Fruit fly (Drosophila melanogaster): ENCODE data around the gene LanA.
A peak's percentile ranks its signal among the peaks of the same experiment; 100 is the strongest.

LanA gene

DNA sequence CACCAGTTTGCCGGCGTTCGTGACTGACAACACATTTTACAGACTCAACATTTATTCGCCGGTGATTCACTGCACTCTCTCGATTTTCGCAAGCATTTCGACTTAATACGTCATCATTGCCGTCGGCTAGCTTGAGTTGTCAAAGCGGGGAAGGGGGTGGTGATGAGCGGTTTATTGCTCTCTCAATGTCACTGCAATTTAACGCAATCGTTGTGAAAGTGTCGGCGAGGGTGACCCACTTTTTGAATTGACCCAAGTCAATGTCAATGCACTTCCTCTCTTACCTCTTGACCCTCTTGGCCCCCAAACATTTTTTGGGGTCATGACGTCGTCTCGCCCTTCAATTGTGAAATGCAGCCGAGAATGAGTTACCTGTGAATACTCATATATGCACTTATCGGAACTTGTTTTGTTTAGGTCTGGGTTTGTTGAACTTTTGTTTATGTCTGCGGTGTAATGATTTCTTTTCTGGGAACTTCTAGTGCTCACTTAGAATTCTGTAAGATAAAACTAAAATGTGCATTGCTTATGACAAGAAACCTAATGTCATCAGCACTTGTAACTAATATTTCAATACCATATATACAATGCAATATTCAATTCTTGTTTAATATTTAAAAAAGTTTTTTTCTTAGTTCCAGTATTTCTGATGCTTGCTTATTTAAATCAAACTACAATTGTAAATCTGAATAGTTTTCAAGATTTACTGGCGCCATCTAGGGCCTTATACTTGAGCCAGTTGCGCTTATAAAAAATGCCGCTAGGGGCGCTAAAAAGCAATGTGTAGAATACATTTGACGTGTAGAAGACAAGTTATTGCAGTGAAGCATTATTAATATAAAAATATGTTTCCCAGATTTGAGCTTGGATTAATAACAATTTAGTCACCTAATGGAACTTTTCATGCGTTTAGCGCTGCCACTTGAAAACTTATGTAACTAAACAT is 46.3 kb upstream of the LanA start (continued):
- 0 out of 2 replicates have a peak, but pooled peaks have one; percentile 27 for TF ChIP-seq CG8765 (GFP tag; IDR thresholded peaks at IDR 0.05)
- no peak for TF ChIP-seq Lpt (GFP tag; optimal IDR thresholded peaks at IDR 0.05)
- peak; percentile 53; the same call in 2 of the 3 replicates for TF ChIP-seq ken (GFP tag; IDR thresholded peaks at IDR 0.05)
- TF ChIP-seq Dref (GFP tag; IDR thresholded peaks at IDR 0.05): no peak
- peak; percentile 66; the same call in 1 of the 2 replicates for TF ChIP-seq CG42726 (GFP tag; IDR thresholded peaks at IDR 0.05; ENCODE audit: partially characterized antibody)
- no peak for TF ChIP-seq br (optimal IDR thresholded peaks at IDR 0.05)
- TF ChIP-seq nerfin-2 (GFP tag; IDR thresholded peaks at IDR 0.05; ENCODE audit: partially characterized antibody): no peak
- TF ChIP-seq Chrac-16 (GFP tag; optimal IDR thresholded peaks at IDR 0.05): peak; percentile 61
- no peak for TF ChIP-seq Optix (GFP tag; IDR thresholded peaks at IDR 0.05)
- no peak for TF ChIP-seq Atf6 (GFP tag; IDR thresholded peaks at IDR 0.05)
- peak; percentile 45 for TF ChIP-seq bab2 (GFP tag; optimal IDR thresholded peaks at IDR 0.05)
- no peak for TF ChIP-seq CG1529 (GFP tag; optimal IDR thresholded peaks at IDR 0.05)
- TF ChIP-seq CG5953 (GFP tag; IDR thresholded peaks at IDR 0.05): no peak
- no peak for TF ChIP-seq Poxn (GFP tag; IDR thresholded peaks at IDR 0.05)
- no peak for TF ChIP-seq CG6689 (GFP tag; IDR thresholded peaks at IDR 0.05)
- no peak for TF ChIP-seq gsb (GFP tag; IDR thresholded peaks at IDR 0.05)
- TF ChIP-seq Nf-YC (tag; optimal IDR thresholded peaks at IDR 0.05): peak; percentile 13
- peak; percentile 50 for TF ChIP-seq Mad (GFP tag; optimal IDR thresholded peaks at IDR 0.05)
- TF ChIP-seq slbo (GFP tag; IDR thresholded peaks at IDR 0.05): peak; percentile 80
- TF ChIP-seq CG6175 (GFP tag; IDR thresholded peaks at IDR 0.05): no peak
- peak; percentile 68; the same call in 2 of the 3 replicates for TF ChIP-seq Mrtf (GFP tag; IDR thresholded peaks at IDR 0.05)
- no peak for TF ChIP-seq prd (optimal IDR thresholded peaks at IDR 0.05)
- TF ChIP-seq prd (GFP tag; IDR thresholded peaks at IDR 0.05): peak; percentile 59; the same call in 2 of the 3 replicates
- TF ChIP-seq CG11456 (GFP tag; IDR thresholded peaks at IDR 0.05): peak; percentile 91
- TF ChIP-seq dpn (GFP tag; optimal IDR thresholded peaks at IDR 0.05): peak; percentile 51 to 64
- no peak for TF ChIP-seq CG43689 (GFP tag; IDR thresholded peaks at IDR 0.05)
- peak; percentile 37 for TF ChIP-seq Hmr (GFP tag; optimal IDR thresholded peaks at IDR 0.05)
- TF ChIP-seq CG9609 (GFP tag; optimal IDR thresholded peaks at IDR 0.05): peak; percentile 42
- no peak for TF ChIP-seq wdn (GFP tag; IDR thresholded peaks at IDR 0.05)
- no peak for TF ChIP-seq CG3726 (GFP tag; IDR thresholded peaks at IDR 0.05)
- TF ChIP-seq CG14860 (GFP tag; IDR thresholded peaks at IDR 0.05; ENCODE audit: partially characterized antibody): 0 out of 3 replicates have a peak, but pooled peaks have one; percentile 8
- peak; percentile 7 for TF ChIP-seq CG17802 (tag; optimal IDR thresholded peaks at IDR 0.05)
- peak; percentile 38 for TF ChIP-seq nmo (GFP tag; optimal IDR thresholded peaks at IDR 0.05)
- no peak for TF ChIP-seq CG32767 (GFP tag; IDR thresholded peaks at IDR 0.05)
- TF ChIP-seq B-H2 (GFP tag; optimal IDR thresholded peaks at IDR 0.05): peak; percentile 14
- TF ChIP-seq Dbx (GFP tag; IDR thresholded peaks at IDR 0.05): peak; percentile 67; the same call in 1 of the 3 replicates
- TF ChIP-seq stwl (tag; optimal IDR thresholded peaks at IDR 0.05): peak; percentile 45
- no peak for TF ChIP-seq corto (GFP tag; optimal IDR thresholded peaks at IDR 0.05)
- TF ChIP-seq CG10543 (GFP tag; optimal IDR thresholded peaks at IDR 0.05): no peak
- TF ChIP-seq CG33213 (GFP tag; optimal IDR thresholded peaks at IDR 0.05): peak; percentile 6
- TF ChIP-seq lab (GFP tag; optimal IDR thresholded peaks at IDR 0.05): peak; percentile 20
- no peak for TF ChIP-seq CG5245 (GFP tag; optimal IDR thresholded peaks at IDR 0.05)
- peak; percentile 7 for TF ChIP-seq Ets97D (GFP tag; optimal IDR thresholded peaks at IDR 0.05)
- TF ChIP-seq CG10565 (GFP tag; optimal IDR thresholded peaks at IDR 0.05): no peak
- peak; percentile 30; the same call in 1 of the 2 replicates for TF ChIP-seq CG14014 (GFP tag; IDR thresholded peaks at IDR 0.05)
- TF ChIP-seq ssp (GFP tag; IDR thresholded peaks at IDR 0.05): 0 out of 2 replicates have a peak, but pooled peaks have one; percentile 12
- TF ChIP-seq CG15514 (GFP tag; optimal IDR thresholded peaks at IDR 0.05): peak; percentile 1
- 0 out of 4 replicates have a peak, but pooled peaks have one; percentile 21 for TF ChIP-seq Gug (GFP tag; IDR thresholded peaks at IDR 0.05)
- TF ChIP-seq Hr3 (GFP tag; optimal IDR thresholded peaks at IDR 0.05): peak; percentile 39
- peak; percentile 6 for TF ChIP-seq fu2 (GFP tag; optimal IDR thresholded peaks at IDR 0.05)
